Fruit fly (Drosophila melanogaster) whole organism, embryonic: ENCODE measurements around the gene veli.
A peak's percentile ranks its signal among the peaks of the same experiment; 100 is the strongest.

Experiments
- Atf3 ChIP-seq: fragments of 200-800 bp; sonication (Bioruptor generic); optimal IDR thresholded peaks from 3 replicates; lab custom pipeline; 2016; ENCODE audit warnings: missing biosample characterization, missing genetic modification characterization
- Awh ChIP-seq: fragments of 200-800 bp; sonication (Bioruptor generic); IDR thresholded peaks from 2 replicates; pipeline ENCODE4, ENCODE4 v1.3.6; 2022; ENCODE audit warnings: missing biosample characterization, missing genetic modification characterization
- Bgb ChIP-seq: fragments of 200-800 bp; sonication (Bioruptor generic); IDR thresholded peaks from 2 replicates; pipeline ENCODE4 v1.3.6; 2022; ENCODE audit warnings: missing biosample characterization, missing genetic modification characterization; ENCODE audit not compliant: partially characterized antibody
- Bteb2 ChIP-seq: fragments of 200-800 bp; sonication (Bioruptor generic); optimal IDR thresholded peaks from 2 replicates; lab custom pipeline; 2016; ENCODE audit warnings: missing biosample characterization, missing genetic modification characterization
- CG10543 ChIP-seq: fragments of 200-800 bp; sonication (Bioruptor generic); optimal IDR thresholded peaks from 3 replicates; lab custom pipeline; 2017; ENCODE audit warnings: missing biosample characterization, mild to moderate bottlenecking, missing genetic modification characterization, moderate library complexity
- CG12155 ChIP-seq: fragments of 200-800 bp; sonication (Bioruptor generic); optimal IDR thresholded peaks from 3 replicates; lab custom pipeline; 2016; ENCODE audit warnings: missing biosample characterization, missing genetic modification characterization
- CG12391 ChIP-seq: fragments of 200-800 bp; sonication (Bioruptor generic); optimal IDR thresholded peaks from 3 replicates; lab custom pipeline; 2018; ENCODE audit warnings: missing biosample characterization, mild to moderate bottlenecking, missing genetic modification characterization, moderate library complexity
- CG12659 ChIP-seq: fragments of 200-800 bp; sonication (Bioruptor generic); optimal IDR thresholded peaks from 3 replicates; lab custom pipeline; 2017; ENCODE audit warnings: mild to moderate bottlenecking, missing biosample characterization, missing genetic modification reagents, missing genetic modification characterization
- CG12942 ChIP-seq: fragments of 200-800 bp; sonication (Bioruptor generic); optimal IDR thresholded peaks from 3 replicates; lab custom pipeline; 2016; ENCODE audit warnings: missing biosample characterization, missing genetic modification characterization
- CG13424 ChIP-seq: fragments of 200-800 bp; sonication (Bioruptor generic); optimal IDR thresholded peaks from 2 replicates; lab custom pipeline; 2019; ENCODE audit warnings: missing biosample characterization, mild to moderate bottlenecking, missing genetic modification characterization, moderate library complexity
- CG15269 ChIP-seq: fragments of 200-800 bp; sonication (Bioruptor generic); optimal IDR thresholded peaks from 2 replicates; lab custom pipeline; 2018; ENCODE audit warnings: missing biosample characterization, mild to moderate bottlenecking, missing genetic modification characterization, moderate library complexity
- CG15514 ChIP-seq: fragments of 200-800 bp; sonication (Bioruptor generic); optimal IDR thresholded peaks from 3 replicates; lab custom pipeline; 2017; ENCODE audit warnings: missing biosample characterization, missing genetic modification characterization, mild to moderate bottlenecking, moderate library complexity, missing genetic modification reagents
- CG1603 ChIP-seq: fragments of 200-800 bp; sonication (Bioruptor generic); optimal IDR thresholded peaks from 2 replicates; lab custom pipeline; 2019; ENCODE audit warnings: missing biosample characterization, mild to moderate bottlenecking, missing genetic modification characterization, moderate library complexity
- CG16779 ChIP-seq: fragments of 200-800 bp; sonication (Bioruptor generic); IDR thresholded peaks from 2 replicates; pipeline ENCODE4 v1.3.6; 2022; ENCODE audit warnings: missing biosample characterization, missing genetic modification characterization
- CG17385 ChIP-seq: fragments of 200-800 bp; sonication (Bioruptor generic); optimal IDR thresholded peaks from 3 replicates; lab custom pipeline; 2018; ENCODE audit warnings: missing biosample characterization, mild to moderate bottlenecking, missing genetic modification characterization
- CG17568 ChIP-seq: fragments of 200-800 bp; sonication (Bioruptor generic); optimal IDR thresholded peaks from 2 replicates; lab custom pipeline; 2018; ENCODE audit warnings: missing biosample characterization, mild to moderate bottlenecking, missing genetic modification characterization, moderate library complexity
- CG17829 ChIP-seq: fragments of 200-800 bp; optimal IDR thresholded peaks from 2 replicates; lab custom pipeline; 2019; ENCODE audit warnings: missing biosample characterization, mild to moderate bottlenecking, missing genetic modification characterization, moderate library complexity
- CG18011 ChIP-seq: fragments of 200-800 bp; sonication (Bioruptor generic); optimal IDR thresholded peaks from 2 replicates; lab custom pipeline; 2017; ENCODE audit warnings: missing biosample characterization, missing genetic modification characterization, mild to moderate bottlenecking, moderate library complexity, missing genotype
- CG2199 ChIP-seq: fragments of 200-800 bp; sonication (Bioruptor generic); IDR thresholded peaks from 3 replicates; pipeline ENCODE4 v1.3.6; 2022; ENCODE audit warnings: missing biosample characterization, missing genetic modification characterization
- CG2889 ChIP-seq: fragments of 200-800 bp; sonication (Bioruptor generic); IDR thresholded peaks from 3 replicates; pipeline ENCODE4 v1.3.6; 2022; ENCODE audit warnings: missing biosample characterization, missing genetic modification characterization
- CG3726 ChIP-seq: fragments of 200-800 bp; sonication (Bioruptor generic); IDR thresholded peaks from 3 replicates; pipeline ENCODE4, ENCODE4 v1.3.6; 2022; ENCODE audit warnings: missing biosample characterization, missing genetic modification characterization
- CG4820 ChIP-seq: fragments of 200-800 bp; sonication (Bioruptor generic); optimal IDR thresholded peaks from 3 replicates; lab custom pipeline; 2016; ENCODE audit warnings: missing biosample characterization, missing genetic modification characterization
- CG4854 ChIP-seq: fragments of 200-800 bp; sonication (Bioruptor generic); optimal IDR thresholded peaks from 2 replicates; lab custom pipeline; 2016; ENCODE audit warnings: missing biosample characterization, missing genetic modification characterization, inconsistent platforms
- CG6175 ChIP-seq: fragments of 200-800 bp; sonication (Bioruptor generic); IDR thresholded peaks from 3 replicates; pipeline ENCODE4 v1.3.6; 2022; ENCODE audit warnings: missing biosample characterization, missing genetic modification characterization
- CG6254 ChIP-seq: fragments of 200-800 bp; sonication (Bioruptor generic); optimal IDR thresholded peaks from 3 replicates; lab custom pipeline; 2017; ENCODE audit warnings: mild to moderate bottlenecking, missing biosample characterization, missing genetic modification reagents, missing genetic modification characterization
- CG6689 ChIP-seq: fragments of 200-800 bp; sonication (Bioruptor generic); IDR thresholded peaks from 2 replicates; pipeline ENCODE4 v1.3.6; 2022; ENCODE audit warnings: missing biosample characterization, missing genetic modification characterization
- CG7745 ChIP-seq: fragments of 200-800 bp; sonication (Bioruptor generic); optimal IDR thresholded peaks from 2 replicates; lab custom pipeline; 2018; ENCODE audit warnings: missing biosample characterization, mild to moderate bottlenecking, missing genetic modification characterization, moderate library complexity
- CG7987 ChIP-seq: fragments of 200-800 bp; sonication (Bioruptor generic); optimal IDR thresholded peaks from 2 replicates; lab custom pipeline; 2018; ENCODE audit warnings: missing biosample characterization, mild to moderate bottlenecking, missing genetic modification characterization, moderate library complexity
- CG8478 ChIP-seq: fragments of >200 bp; optimal IDR thresholded peaks from 2 replicates; lab custom pipeline; 2018
- CG9876 ChIP-seq: fragments of 200-800 bp; sonication (Bioruptor generic); optimal IDR thresholded peaks from 2 replicates; lab custom pipeline; 2016; ENCODE audit warnings: missing biosample characterization, missing genetic modification characterization
- Dad ChIP-seq: fragments of 200-800 bp; sonication (Bioruptor generic); optimal IDR thresholded peaks from 3 replicates; lab custom pipeline; 2016; ENCODE audit warnings: missing biosample characterization, missing genetic modification characterization
- Dip2 ChIP-seq: fragments of 200-800 bp; sonication (Bioruptor generic); IDR thresholded peaks from 2 replicates; pipeline ENCODE4 v1.3.6; 2022; ENCODE audit warnings: missing biosample characterization, missing genetic modification characterization
- Doc3 ChIP-seq: fragments of 200-800 bp; sonication (Bioruptor generic); IDR thresholded peaks from 3 replicates; pipeline ENCODE4 v1.3.6; 2022; ENCODE audit warnings: missing biosample characterization, missing genetic modification characterization; ENCODE audit not compliant: partially characterized antibody
- Dref ChIP-seq: fragments of 200-800 bp; sonication (Bioruptor generic); IDR thresholded peaks from 2 replicates; pipeline ENCODE4 v1.3.6; 2022; ENCODE audit warnings: missing biosample characterization, missing genetic modification characterization
- Gug ChIP-seq: fragments of 200-800 bp; sonication (Bioruptor generic); IDR thresholded peaks from 4 replicates; pipeline ENCODE4 v1.3.6; 2022; ENCODE audit warnings: missing biosample characterization, missing genetic modification characterization
- Med ChIP-seq: fragments of 200-800 bp; sonication (Bioruptor generic); peaks from one replicate; lab custom pipeline; 2016; ENCODE audit warnings: missing biosample characterization, missing genetic modification characterization, mild to moderate bottlenecking, inconsistent platforms, moderate library complexity
- Nf-YA ChIP-seq: fragments of 200-800 bp; sonication (Bioruptor generic); IDR thresholded peaks from 2 replicates; pipeline ENCODE4 v1.3.6; 2022; ENCODE audit warnings: missing biosample characterization, missing genetic modification characterization
- Rfx ChIP-seq: fragments of 200-800 bp; sonication (Bioruptor generic); IDR thresholded peaks from 2 replicates; pipeline ENCODE4 v1.3.6; 2022; ENCODE audit warnings: missing biosample characterization, missing genetic modification characterization
- TFAM ChIP-seq: fragments of 200-800 bp; sonication (Bioruptor generic); optimal IDR thresholded peaks from 2 replicates; lab custom pipeline; 2017; ENCODE audit warnings: missing biosample characterization, missing genetic modification characterization, inconsistent platforms
- Vsx1 ChIP-seq: fragments of 200-800 bp; sonication (Bioruptor generic); optimal IDR thresholded peaks from 2 replicates; lab custom pipeline; 2017; ENCODE audit warnings: missing biosample characterization, mild to moderate bottlenecking, missing genetic modification characterization, missing genetic modification reagents
- al ChIP-seq: fragments of 200-800 bp; sonication (Bioruptor generic); IDR thresholded peaks from 2 replicates; pipeline ENCODE4 v1.3.6; 2022; ENCODE audit warnings: missing biosample characterization, missing genetic modification characterization
- dan ChIP-seq: fragments of 200-800 bp; sonication (Bioruptor generic); IDR thresholded peaks from 2 replicates; pipeline ENCODE4 v1.3.6; 2022; ENCODE audit warnings: missing biosample characterization, missing genetic modification characterization
- dati ChIP-seq: fragments of 200-800 bp; sonication (Bioruptor generic); IDR thresholded peaks from 2 replicates; pipeline ENCODE4 v1.3.6; 2022; ENCODE audit warnings: missing biosample characterization, missing genetic modification characterization
- dysf ChIP-seq: fragments of 200-800 bp; sonication (Bioruptor generic); IDR thresholded peaks from 3 replicates; pipeline ENCODE4 v1.3.6; 2022; ENCODE audit warnings: missing biosample characterization, missing genetic modification characterization
- fru ChIP-seq: fragments of >200 bp; optimal IDR thresholded peaks from 2 replicates; lab custom pipeline; 2017
- fu2 ChIP-seq: fragments of 200-800 bp; sonication (Bioruptor generic); optimal IDR thresholded peaks from 2 replicates; lab custom pipeline; 2016; ENCODE audit warnings: missing biosample characterization, missing genetic modification characterization
- gsb-n ChIP-seq: fragments of 200-800 bp; sonication (Bioruptor generic); optimal IDR thresholded peaks from 3 replicates; lab custom pipeline; 2018; ENCODE audit warnings: missing biosample characterization, mild to moderate bottlenecking, missing genetic modification characterization
- klu ChIP-seq: fragments of 200-800 bp; sonication (Bioruptor generic); IDR thresholded peaks from 2 replicates; pipeline ENCODE4 v1.3.6; 2022; ENCODE audit warnings: missing biosample characterization, missing genetic modification characterization
- lab ChIP-seq: fragments of 200-800 bp; sonication (Bioruptor generic); optimal IDR thresholded peaks from 3 replicates; lab custom pipeline; 2017; ENCODE audit warnings: missing biosample characterization, missing genetic modification characterization, mild to moderate bottlenecking, moderate library complexity, missing genetic modification reagents
- sd ChIP-seq: fragments of 200-800 bp; sonication (Bioruptor generic); optimal IDR thresholded peaks from 3 replicates; lab custom pipeline; 2018; ENCODE audit warnings: missing biosample characterization, mild to moderate bottlenecking, missing genetic modification characterization, moderate library complexity
- shn ChIP-seq: fragments of 200-800 bp; sonication (Bioruptor generic); optimal IDR thresholded peaks from 3 replicates; lab custom pipeline; 2016; ENCODE audit warnings: missing biosample characterization, missing genetic modification characterization

Gene veli

dm6 chr3R:25054451-25055188 is 10.8 kb downstream of the veli start, which contains the start of gene CG31109 (continued):
- TF ChIP-seq CG17385 (GFP tag; lab: Kevin White, UChicago) (no peak), CG7745 (tag; lab: Kevin White, UChicago) (no peak), CG12942 (GFP tag; lab: Kevin White, UChicago) (no peak), Vsx1 (no peak), CG15514 (GFP tag; lab: Kevin White, UChicago) (peak; percentile 62), CG16779 (GFP tag; lab: Robert Waterston, UW) (no peak), CG6175 (GFP tag; lab: Robert Waterston, UW) (no peak), CG17829 (tag; lab: Kevin White, UChicago) (peak; percentile 31), CG8478 (lab: Kevin White, UChicago) (no peak), sd (tag; lab: Kevin White, UChicago) (peak; percentile 26), CG4854 (GFP tag; lab: Kevin White, UChicago) (no peak), CG13424 (tag; lab: Kevin White, UChicago) (peak; percentile 22), CG7987 (GFP tag; lab: Kevin White, UChicago) (peak; percentile 30), Dip2 (GFP tag; lab: Robert Waterston, UW) (no peak), CG18011 (GFP tag; lab: Kevin White, UChicago) (peak; percentile 8), Dref (GFP tag; lab: Robert Waterston, UW) (peak; percentile 78), CG15269 (tag; lab: Kevin White, UChicago) (no peak), Dad (GFP tag; lab: Kevin White, UChicago) (no peak), Med (GFP tag; lab: Kevin White, UChicago) (peak; percentile 74), shn (GFP tag; lab: Kevin White, UChicago) (no peak), Awh (GFP tag; lab: Robert Waterston, UW) (no peak), dysf (GFP tag; lab: Robert Waterston, UW) (no peak), CG4820 (GFP tag; lab: Kevin White, UChicago) (no peak), CG12391 (tag; lab: Kevin White, UChicago) (peak; percentile 46), Bteb2 (GFP tag; lab: Kevin White, UChicago) (peak; percentile 7), CG12659 (GFP tag; lab: Kevin White, UChicago) (peak; percentile 48), fu2 (no peak), CG2889 (GFP tag; lab: Robert Waterston, UW) (no peak), CG6254 (GFP tag; lab: Kevin White, UChicago) (no peak), Gug (GFP tag; lab: Robert Waterston, UW) (no peak), TFAM (no peak), lab (GFP tag; lab: Kevin White, UChicago) (no peak), CG10543 (GFP tag; lab: Kevin White, UChicago) (peak; percentile 26), CG1603 (peak; percentile 91), Bgb (GFP tag; lab: Robert Waterston, UW) (peak; percentile 59), CG17568 (GFP tag; lab: Kevin White, UChicago) (no peak), dan (no peak), dati (GFP tag; lab: Robert Waterston, UW) (no peak), CG3726 (GFP tag; lab: Robert Waterston, UW) (no peak), Nf-YA (GFP tag; lab: Robert Waterston, UW) (no peak), CG6689 (GFP tag; lab: Robert Waterston, UW) (no peak), CG2199 (no peak), Rfx (GFP tag; lab: Robert Waterston, UW) (peak; percentile 51), gsb-n (tag; lab: Kevin White, UChicago) (no peak), CG12155 (GFP tag; lab: Kevin White, UChicago) (no peak), CG9876 (no peak), klu (GFP tag; lab: Robert Waterston, UW) (no peak), Doc3 (GFP tag; lab: Robert Waterston, UW) (0 out of 3 replicates have a peak, but pooled peaks have one; percentile 34), Atf3 (no peak), fru (no peak), al (GFP tag; lab: Robert Waterston, UW) (no peak)
